Worm (Caenorhabditis elegans): ENCODE data around the gene F53A9.7.

Gene F53A9.7

DNA sequence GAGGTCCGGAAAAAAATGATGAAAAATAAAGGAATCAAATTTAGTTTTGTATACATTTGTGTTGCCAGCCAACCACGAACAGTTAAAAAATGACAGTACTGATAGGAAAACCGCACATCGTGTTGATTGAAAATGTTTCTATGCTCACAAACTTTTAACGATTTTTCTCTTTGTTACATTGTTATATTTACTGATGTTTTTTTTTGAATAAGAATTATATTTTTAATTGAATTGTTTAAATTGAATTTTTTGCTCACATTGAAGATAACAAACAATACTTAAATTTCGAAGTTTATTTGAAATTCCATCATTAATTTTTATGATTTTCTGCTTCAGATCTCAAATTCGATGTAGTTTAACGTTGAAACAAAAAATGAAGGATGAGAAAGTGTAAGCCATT, 44.8 kb upstream of the F53A9.7 start, which contains the start of gene M02D8.5:
TSS of gene M02D8.5 (minus strand) at position 101 of the 400 bp plus-strand sequence.
- TF ChIP-seq Y79H2A.3 (GFP tag; conservative IDR thresholded peaks at IDR 0.05) (no peak), tbp1 (GFP tag; optimal IDR thresholded peaks at IDR 0.05) (no peak), snpc-4 (GFP tag; optimal IDR thresholded peaks at IDR 0.05) (no peak), snpc-4 (tag; optimal IDR thresholded peaks at IDR 0.05) (no peak), akir-1 (GFP tag; optimal IDR thresholded peaks at IDR 0.05) (no peak), hsf-1 (GFP tag; IDR thresholded peaks at IDR 0.05) (no peak), pha-4 (tag; optimal IDR thresholded peaks at IDR 0.05) (no peak), athp-1 (tag; optimal IDR thresholded peaks at IDR 0.05) (no peak), hlh-26 (GFP tag; conservative IDR thresholded peaks at IDR 0.05) (no peak), F22D6.2 (tag; optimal IDR thresholded peaks at IDR 0.05) (no peak), snpc-1.1 (tag; optimal IDR thresholded peaks at IDR 0.05; ENCODE audit: insufficient read depth) (no peak), lin-35 (GFP tag; optimal IDR thresholded peaks at IDR 0.05) (no peak), nhr-90 (tag; optimal IDR thresholded peaks at IDR 0.05) (no peak), egl-18 (GFP tag; IDR thresholded peaks at IDR 0.05) (no peak), tbx-9 (tag; optimal IDR thresholded peaks at IDR 0.05; ENCODE audit: borderline replicate concordance) (no peak), unc-130 (GFP tag; optimal IDR thresholded peaks at IDR 0.05) (no peak), sdz-38 (tag; optimal IDR thresholded peaks at IDR 0.05) (no peak), madf-6 (GFP tag; IDR thresholded peaks at IDR 0.05) (no peak), ets-4 (GFP tag; optimal IDR thresholded peaks at IDR 0.05) (no peak)

DNA sequence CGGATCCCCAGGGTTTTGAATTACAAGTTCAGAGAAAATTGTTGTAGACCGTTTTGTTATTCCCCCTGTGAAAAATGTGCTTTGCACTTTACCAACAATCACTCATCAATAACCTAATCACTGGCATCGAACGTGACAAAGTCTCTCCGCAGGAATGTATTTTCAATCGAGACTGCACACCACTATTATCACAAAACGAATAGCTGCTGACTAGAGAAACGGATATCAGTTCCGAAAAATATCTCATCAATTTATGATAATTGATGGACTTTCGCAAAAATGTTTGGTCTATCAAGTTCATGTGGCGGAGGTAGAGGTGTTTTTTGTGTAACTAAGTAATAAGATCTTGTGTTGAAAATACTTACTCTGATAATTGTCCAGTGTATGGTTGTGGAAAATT, 44.3 kb upstream of the F53A9.7 start:
- TF ChIP-seq pbrm-1 (GFP tag; IDR thresholded peaks at IDR 0.05) (no peak), ama-1 (optimal IDR thresholded peaks at IDR 0.05) (no peak), ama-1 (GFP tag; optimal IDR thresholded peaks at IDR 0.05) (no peak), B0019.2 (GFP tag; conservative IDR thresholded peaks at IDR 0.05) (no peak), ZK185.1 (tag; optimal IDR thresholded peaks at IDR 0.05; ENCODE audit: poor library complexity, severe bottlenecking) (no peak), cebp-1 (GFP tag; IDR thresholded peaks at IDR 0.05) (no peak), cebp-1 (tag; optimal IDR thresholded peaks at IDR 0.05) (no peak), fkh-3 (tag; optimal IDR thresholded peaks at IDR 0.05) (no peak), lin-26 (GFP tag; IDR thresholded peaks at IDR 0.05) (no peak), zfh-2 (GFP tag; conservative IDR thresholded peaks at IDR 0.05) (no peak), F49E8.2 (tag; optimal IDR thresholded peaks at IDR 0.05; ENCODE audit: insufficient read depth) (no peak), Y79H2A.3 (GFP tag; conservative IDR thresholded peaks at IDR 0.05) (no peak), ztf-28 (GFP tag; IDR thresholded peaks at IDR 0.05) (no peak), F55B11.4 (tag; optimal IDR thresholded peaks at IDR 0.05; ENCODE audit: borderline replicate concordance, insufficient read depth) (no peak), T07F8.4 (tag; optimal IDR thresholded peaks at IDR 0.05) (no peak), nfya-1 (tag; optimal IDR thresholded peaks at IDR 0.05; ENCODE audit: borderline replicate concordance, insufficient read depth) (no peak), mes-4 (tag; optimal IDR thresholded peaks at IDR 0.05) (no peak), rcor-1 (GFP tag; IDR thresholded peaks at IDR 0.05) (no peak), unc-130 (GFP tag; optimal IDR thresholded peaks at IDR 0.05) (no peak), sptf-2 (GFP tag; optimal IDR thresholded peaks at IDR 0.05) (no peak), die-1 (tag; optimal IDR thresholded peaks at IDR 0.05) (no peak)

DNA sequence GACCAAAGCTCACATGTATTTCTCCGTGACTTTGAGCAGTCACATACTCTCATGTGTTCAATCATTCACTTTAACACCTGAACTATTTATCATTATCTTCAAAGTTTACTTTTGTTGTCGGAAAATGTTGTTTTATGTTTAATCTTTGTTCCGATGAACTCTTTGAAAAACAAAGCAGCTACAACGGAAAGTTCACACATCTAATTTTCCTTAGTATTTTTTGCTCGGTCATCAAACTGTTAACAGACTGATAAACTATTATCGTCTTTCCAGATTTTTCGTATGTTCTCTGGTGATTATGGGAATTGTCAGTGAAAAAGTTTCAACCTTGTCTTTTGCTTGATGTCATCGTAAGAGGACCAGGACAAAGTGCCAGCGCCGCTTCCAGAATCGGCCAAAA, 39.3 kb upstream of the F53A9.7 start:
- no peak for TF ChIP-seq rcor-1 (GFP tag; IDR thresholded peaks at IDR 0.05)
- TF ChIP-seq nhr-80 (tag; optimal IDR thresholded peaks at IDR 0.05), result peak; percentile 14

Measured in whole organism, young adult.